Fruit fly (Drosophila melanogaster) whole organism, embryonic: ENCODE measurements around the gene CG7386.

Source experiments
- C15 ChIP-seq: fragments of 200-800 bp; sonication (Bioruptor generic); IDR thresholded peaks from 3 replicates; pipeline ENCODE4 v1.3.6; 2022; ENCODE audit warnings: missing biosample characterization, missing genetic modification characterization
- CG10147 ChIP-seq: fragments of 200-800 bp; sonication (Bioruptor generic); optimal IDR thresholded peaks from 2 replicates; lab custom pipeline; 2019; ENCODE audit warnings: missing biosample characterization, mild to moderate bottlenecking, missing genetic modification characterization, moderate library complexity
- CG10209 ChIP-seq: fragments of 200-800 bp; sonication (Bioruptor generic); optimal IDR thresholded peaks from 3 replicates; lab custom pipeline; 2017; ENCODE audit warnings: missing biosample characterization, mild to moderate bottlenecking, missing genetic modification characterization, missing genetic modification reagents
- CG10462 ChIP-seq: fragments of 200-800 bp; sonication (Bioruptor generic); optimal IDR thresholded peaks from 2 replicates; lab custom pipeline; 2016; ENCODE audit warnings: missing biosample characterization, missing genetic modification characterization
- CG10565 ChIP-seq: fragments of 200-800 bp; sonication (Bioruptor generic); optimal IDR thresholded peaks from 3 replicates; lab custom pipeline; 2016; ENCODE audit warnings: missing biosample characterization, mild to moderate bottlenecking, missing genetic modification characterization
- CG11696 ChIP-seq: fragments of 200-800 bp; sonication (Bioruptor generic); IDR thresholded peaks from 2 replicates; pipeline ENCODE4 v1.3.6; 2022; ENCODE audit warnings: missing biosample characterization, missing genetic modification characterization
- CG14441 ChIP-seq: fragments of 200-800 bp; sonication (Bioruptor generic); IDR thresholded peaks from 2 replicates; pipeline ENCODE4 v1.3.6; 2022; ENCODE audit warnings: missing biosample characterization, missing genetic modification characterization
- CG14710 ChIP-seq: fragments of 200-800 bp; sonication (Bioruptor generic); optimal IDR thresholded peaks from 3 replicates; lab custom pipeline; 2019; ENCODE audit warnings: missing biosample characterization, mild to moderate bottlenecking, missing genetic modification characterization, moderate library complexity
- CG17385 ChIP-seq: fragments of 200-800 bp; sonication (Bioruptor generic); optimal IDR thresholded peaks from 3 replicates; lab custom pipeline; 2018; ENCODE audit warnings: missing biosample characterization, mild to moderate bottlenecking, missing genetic modification characterization
- CG17612 ChIP-seq: fragments of 200-800 bp; sonication (Bioruptor generic); IDR thresholded peaks from 2 replicates; pipeline ENCODE4 v1.3.6; 2022; ENCODE audit warnings: missing biosample characterization, missing genetic modification characterization
- CG17912 ChIP-seq: fragments of 200-800 bp; sonication (Bioruptor generic); optimal IDR thresholded peaks from 2 replicates; lab custom pipeline; 2018; ENCODE audit warnings: missing biosample characterization, mild to moderate bottlenecking, missing genetic modification characterization
- CG18262 ChIP-seq: fragments of 200-800 bp; optimal IDR thresholded peaks from 3 replicates; lab custom pipeline; 2019; ENCODE audit warnings: missing biosample characterization, mild to moderate bottlenecking, missing genetic modification characterization, moderate library complexity
- CG1832 ChIP-seq: fragments of 200-800 bp; sonication (Bioruptor generic); optimal IDR thresholded peaks from 2 replicates; lab custom pipeline; 2017; ENCODE audit warnings: missing biosample characterization, mild to moderate bottlenecking, missing genetic modification characterization, inconsistent platforms
- CG31388 ChIP-seq: fragments of 200-800 bp; sonication (Bioruptor generic); optimal IDR thresholded peaks from 2 replicates; lab custom pipeline; 2016; ENCODE audit warnings: missing biosample characterization, missing genetic modification characterization
- CG32767 ChIP-seq: fragments of 200-800 bp; sonication (Bioruptor generic); IDR thresholded peaks from 2 replicates; pipeline ENCODE4 v1.3.6; 2022; ENCODE audit warnings: missing biosample characterization, missing genetic modification characterization
- CG33557 ChIP-seq: fragments of 200-800 bp; sonication (Bioruptor generic); optimal IDR thresholded peaks from 2 replicates; lab custom pipeline; 2019; ENCODE audit warnings: missing biosample characterization, mild to moderate bottlenecking, missing genetic modification characterization, moderate library complexity
- CG34376 ChIP-seq: fragments of 200-800 bp; sonication (Bioruptor generic); optimal IDR thresholded peaks from 2 replicates; lab custom pipeline; 2018; ENCODE audit warnings: missing biosample characterization, mild to moderate bottlenecking, missing genetic modification characterization
- CG3838 ChIP-seq: fragments of 200-800 bp; sonication (Bioruptor generic); optimal IDR thresholded peaks from 3 replicates; lab custom pipeline; 2016; ENCODE audit warnings: missing biosample characterization, missing genetic modification characterization
- CG42726 ChIP-seq: fragments of 200-800 bp; sonication (Bioruptor generic); IDR thresholded peaks from 2 replicates; pipeline ENCODE4 v1.3.6; 2022; ENCODE audit warnings: missing biosample characterization, missing genetic modification characterization; ENCODE audit not compliant: partially characterized antibody
- CG6683 ChIP-seq: fragments of 200-800 bp; sonication (Bioruptor generic); optimal IDR thresholded peaks from 2 replicates; lab custom pipeline; 2017; ENCODE audit warnings: missing biosample characterization, mild to moderate bottlenecking, missing genetic modification characterization, missing genetic modification reagents
- CG8944 ChIP-seq: fragments of 200-800 bp; sonication (Bioruptor generic); optimal IDR thresholded peaks from 3 replicates; lab custom pipeline; 2016; ENCODE audit warnings: missing biosample characterization, missing genetic modification characterization
- CG9797 ChIP-seq: fragments of 200-800 bp; sonication (Bioruptor generic); optimal IDR thresholded peaks from 3 replicates; lab custom pipeline; 2018; ENCODE audit warnings: missing biosample characterization, mild to moderate bottlenecking, missing genetic modification characterization
- CoRest ChIP-seq: fragments of 200-800 bp; sonication (Bioruptor generic); optimal IDR thresholded peaks from 3 replicates; lab custom pipeline; 2018; ENCODE audit warnings: missing biosample characterization, mild to moderate bottlenecking, missing genetic modification characterization, moderate library complexity
- GATAe ChIP-seq: fragments of 200-800 bp; sonication (Bioruptor generic); conservative IDR thresholded peaks from 2 replicates; pipeline ENCODE4 v1.3.6; 2022; ENCODE audit warnings: missing biosample characterization, missing genetic modification characterization
- HmgZ ChIP-seq: fragments of 200-800 bp; sonication (Bioruptor generic); optimal IDR thresholded peaks from 2 replicates; lab custom pipeline; 2018; ENCODE audit warnings: missing biosample characterization, mild to moderate bottlenecking, missing genetic modification characterization
- Hmx ChIP-seq: fragments of 200-800 bp; sonication (Bioruptor generic); optimal IDR thresholded peaks from 2 replicates; lab custom pipeline; 2016; ENCODE audit warnings: missing biosample characterization, missing genetic modification characterization
- Mrtf ChIP-seq: fragments of 200-800 bp; sonication (Bioruptor generic); IDR thresholded peaks from 3 replicates; pipeline ENCODE4 v1.3.6; 2022; ENCODE audit warnings: missing biosample characterization, missing genetic modification characterization
- Myb ChIP-seq: fragments of 200-800 bp; sonication (Bioruptor generic); optimal IDR thresholded peaks from 2 replicates; lab custom pipeline; 2016; ENCODE audit warnings: missing biosample characterization, missing genetic modification characterization
- Nf-YC ChIP-seq: fragments of 200-800 bp; optimal IDR thresholded peaks from 3 replicates; lab custom pipeline; 2019; ENCODE audit warnings: missing biosample characterization, mild to moderate bottlenecking, missing genetic modification characterization, moderate library complexity
- Usf ChIP-seq: fragments of 200-800 bp; sonication (Bioruptor generic); optimal IDR thresholded peaks from 2 replicates; lab custom pipeline; 2017; ENCODE audit warnings: missing genotype, missing biosample characterization, missing genetic modification characterization
- caup ChIP-seq: fragments of 200-800 bp; sonication (Bioruptor generic); optimal IDR thresholded peaks from 3 replicates; lab custom pipeline; 2017; ENCODE audit warnings: missing biosample characterization, mild to moderate bottlenecking, missing genetic modification characterization, moderate library complexity; ENCODE audit not compliant: severe bottlenecking
- crp ChIP-seq, 2 experiments: fragments of 200-800 bp; sonication (Bioruptor generic); optimal IDR thresholded peaks; 2 replicates in 1 of 2; 3 replicates in 1 of 2; lab custom pipeline; 2017; ENCODE audit warnings: missing biosample characterization in 2 of 2, missing genetic modification characterization in 2 of 2, mild to moderate bottlenecking in 1 of 2, moderate library complexity in 1 of 2
- dati ChIP-seq: fragments of 200-800 bp; sonication (Bioruptor generic); IDR thresholded peaks from 2 replicates; pipeline ENCODE4 v1.3.6; 2022; ENCODE audit warnings: missing biosample characterization, missing genetic modification characterization
- dmrt11E ChIP-seq: fragments of 200-800 bp; sonication (Bioruptor generic); optimal IDR thresholded peaks from 3 replicates; lab custom pipeline; 2018; ENCODE audit warnings: missing biosample characterization, mild to moderate bottlenecking, missing genetic modification characterization, moderate library complexity
- dmrt99B ChIP-seq: fragments of 200-800 bp; sonication (Bioruptor generic); optimal IDR thresholded peaks from 2 replicates; lab custom pipeline; 2018; ENCODE audit warnings: missing biosample characterization, mild to moderate bottlenecking, missing genetic modification characterization, moderate library complexity
- dysf ChIP-seq: fragments of 200-800 bp; sonication (Bioruptor generic); IDR thresholded peaks from 3 replicates; pipeline ENCODE4 v1.3.6; 2022; ENCODE audit warnings: missing biosample characterization, missing genetic modification characterization
- fu2 ChIP-seq: fragments of 200-800 bp; sonication (Bioruptor generic); optimal IDR thresholded peaks from 2 replicates; lab custom pipeline; 2016; ENCODE audit warnings: missing biosample characterization, missing genetic modification characterization
- hth ChIP-seq: fragments of >200 bp; optimal IDR thresholded peaks from 2 replicates; lab custom pipeline; 2017; ENCODE audit warnings: inconsistent platforms
- kay ChIP-seq: fragments of 200-800 bp; sonication (Bioruptor generic); optimal IDR thresholded peaks from 2 replicates; lab custom pipeline; 2016; ENCODE audit warnings: missing biosample characterization, missing genetic modification characterization
- ken ChIP-seq: fragments of 200-800 bp; sonication (Bioruptor generic); IDR thresholded peaks from 3 replicates; pipeline ENCODE4 v1.3.6; 2022; ENCODE audit warnings: missing biosample characterization, missing genetic modification characterization
- lilli ChIP-seq: fragments of 200-800 bp; sonication (Bioruptor generic); optimal IDR thresholded peaks from 3 replicates; lab custom pipeline; 2016; ENCODE audit warnings: missing biosample characterization, missing genetic modification characterization
- mirr ChIP-seq: fragments of 200-800 bp; sonication (Bioruptor generic); optimal IDR thresholded peaks from 3 replicates; lab custom pipeline; 2018; ENCODE audit warnings: missing biosample characterization, mild to moderate bottlenecking, missing genetic modification characterization
- nerfin-1 ChIP-seq: fragments of 200-800 bp; sonication (Bioruptor generic); optimal IDR thresholded peaks from 3 replicates; lab custom pipeline; 2019; ENCODE audit warnings: missing biosample characterization, mild to moderate bottlenecking, missing genetic modification characterization, moderate library complexity
- onecut ChIP-seq: fragments of 200-800 bp; sonication (Bioruptor generic); IDR thresholded peaks from 2 replicates; pipeline ENCODE4 v1.3.6; 2022; ENCODE audit warnings: missing biosample characterization, missing genetic modification characterization
- pan ChIP-seq, 4 experiments: fragments of >200 bp in 3 of 4; fragments of 200-800 bp in 1 of 4; sonication (Bioruptor generic) in 1 of 4; optimal IDR thresholded peaks in 3 of 4; IDR thresholded peaks in 1 of 4; 2 replicates each; pipeline versions ENCODE4 v1.3.6 to Lab custom; 2017 to 2022; ENCODE audit warnings: missing biosample characterization in 2 of 4, missing genetic modification characterization in 2 of 4, mixed read lengths in 1 of 4
- peb ChIP-seq: fragments of 200-800 bp; sonication (Bioruptor generic); IDR thresholded peaks from 2 replicates; pipeline ENCODE4 v1.3.6; 2022; ENCODE audit warnings: missing biosample characterization, missing genetic modification characterization
- sim ChIP-seq: fragments of 200-800 bp; sonication (Bioruptor generic); IDR thresholded peaks from 2 replicates; pipeline ENCODE4 v1.3.6; 2022; ENCODE audit warnings: missing biosample characterization, missing genetic modification characterization
- sr ChIP-seq: fragments of 200-800 bp; sonication (Bioruptor generic); IDR thresholded peaks from 3 replicates; pipeline ENCODE4 v1.3.6; 2022; ENCODE audit warnings: missing biosample characterization, missing genetic modification characterization
- unpg ChIP-seq: fragments of 200-800 bp; sonication (Bioruptor generic); optimal IDR thresholded peaks from 3 replicates; lab custom pipeline; 2018; ENCODE audit warnings: missing biosample characterization, mild to moderate bottlenecking, missing genetic modification characterization, moderate library complexity

CG7386 gene

DNA sequence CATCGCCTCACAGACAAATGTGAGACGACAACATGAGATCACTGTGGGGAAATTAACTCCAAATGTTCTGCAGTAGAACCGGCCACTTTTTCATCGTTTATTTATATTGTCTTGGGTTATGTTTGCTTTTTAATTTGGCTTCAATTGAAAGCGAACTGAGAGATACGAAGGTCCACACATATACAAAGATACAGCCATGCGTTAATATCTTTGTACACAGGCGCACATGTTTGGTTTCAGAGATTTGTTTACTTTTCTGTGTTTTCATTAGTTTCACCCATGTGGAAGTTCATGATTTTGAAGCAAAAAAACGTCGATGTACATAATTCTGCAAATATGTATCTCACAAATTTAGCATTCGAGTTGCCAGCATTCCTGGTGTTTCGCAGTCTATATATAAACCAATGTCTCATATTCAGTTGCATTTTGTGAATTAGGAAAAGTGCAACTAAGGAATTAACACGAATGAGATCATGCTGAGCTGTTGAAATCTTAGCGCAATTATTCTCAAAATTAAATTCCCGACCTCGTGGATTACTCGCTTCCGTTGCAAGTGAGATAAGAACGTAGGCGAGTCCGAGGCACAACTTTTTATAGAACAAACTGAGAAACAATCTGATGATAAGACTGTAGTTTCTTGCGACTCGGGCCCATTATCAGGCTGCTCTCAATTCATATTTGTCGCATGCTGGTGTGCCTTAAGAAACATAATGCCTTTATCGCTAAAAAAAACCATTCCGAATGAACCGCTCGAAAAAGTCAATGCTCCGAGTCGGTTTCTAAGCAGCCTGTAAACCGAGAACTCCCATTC, 26.6 kb downstream of the CG7386 start (continued):
- TF ChIP-seq dmrt99B (tag; lab: Kevin White, UChicago) (no peak), dysf (GFP tag; lab: Robert Waterston, UW) (no peak), mirr (GFP tag; lab: Kevin White, UChicago) (peak; percentile 78), CG17612 (GFP tag; lab: Robert Waterston, UW) (no peak), CG33557 (GFP tag; lab: Kevin White, UChicago) (peak; percentile 47), CG34376 (GFP tag; lab: Kevin White, UChicago) (peak; percentile 85), Myb (GFP tag; lab: Kevin White, UChicago) (no peak), GATAe (no peak), Hmx (GFP tag; lab: Kevin White, UChicago) (no peak), dati (GFP tag; lab: Robert Waterston, UW) (no peak), CG31388 (GFP tag; lab: Kevin White, UChicago) (no peak), Mrtf (GFP tag; lab: Robert Waterston, UW) (no peak), CG11696 (GFP tag; lab: Robert Waterston, UW) (no peak), fu2 (GFP tag; lab: Kevin White, UChicago) (no peak), peb (GFP tag; lab: Robert Waterston, UW) (no peak), CoRest (tag; lab: Kevin White, UChicago) (no peak), CG6683 (no peak), sim (GFP tag; lab: Robert Waterston, UW) (no peak), ken (GFP tag; lab: Robert Waterston, UW) (0 out of 3 replicates have a peak, but pooled peaks have one; percentile 20), onecut (GFP tag; lab: Robert Waterston, UW) (peak; percentile 54), CG10565 (no peak), CG1832 (no peak), CG10209 (GFP tag; lab: Kevin White, UChicago) (no peak), CG17385 (GFP tag; lab: Kevin White, UChicago) (no peak), pan (optimal IDR thresholded peaks at IDR 0.05; lab: Kevin White, UChicago) (no peak), pan (GFP tag; optimal IDR thresholded peaks at IDR 0.05 in 1 of 2, IDR thresholded peaks at IDR 0.05 in 1 of 2) (no peak), CG42726 (GFP tag; lab: Robert Waterston, UW) (no peak), sr (GFP tag; lab: Robert Waterston, UW) (no peak), hth (lab: Kevin White, UChicago) (no peak), CG8944 (GFP tag; lab: Kevin White, UChicago) (no peak), CG10462 (no peak), C15 (no peak), CG3838 (no peak), CG10147 (GFP tag; lab: Kevin White, UChicago) (no peak), dmrt11E (peak; percentile 11), kay (GFP tag; lab: Kevin White, UChicago) (no peak), CG14441 (no peak), Usf (GFP tag; lab: Kevin White, UChicago) (no peak), CG17912 (GFP tag; lab: Kevin White, UChicago) (no peak), unpg (GFP tag; lab: Kevin White, UChicago) (no peak), lilli (GFP tag; lab: Kevin White, UChicago) (no peak), HmgZ (tag; lab: Kevin White, UChicago) (peak; percentile 16), CG18262 (tag; lab: Kevin White, UChicago) (no peak), CG9797 (no peak), crp (GFP tag; optimal IDR thresholded peaks at IDR 0.05; lab: Kevin White, UChicago) (no peak), CG14710 (tag; lab: Kevin White, UChicago) (peak; percentile 58), caup (peak; percentile 61), Nf-YC (tag; lab: Kevin White, UChicago) (no peak), CG32767 (GFP tag; lab: Robert Waterston, UW) (no peak), nerfin-1 (no peak)
